Worm (Caenorhabditis elegans) whole organism, L2 larva: ENCODE data around the gene C55C3.8.

Source experiments
- C34F6.9 ChIP-seq: fragments of 150-350 bp; optimal IDR thresholded peaks from 2 replicates; lab custom pipeline; 2014; ENCODE audit warnings: missing biosample characterization, missing genetic modification characterization
- F13H6.1 ChIP-seq: sonication (generic microtip); optimal IDR thresholded peaks from 2 replicates; lab custom pipeline; 2016; ENCODE audit warnings: missing genetic modification characterization, missing compliant biosample characterization
- R02D3.7 ChIP-seq: fragments of 150-350 bp; optimal IDR thresholded peaks from 2 replicates; lab custom pipeline; 2014; ENCODE audit warnings: missing biosample characterization, missing genetic modification characterization
- Y55F3AM.14 ChIP-seq: fragments of 200-800 bp; sonication (Bioruptor generic); optimal IDR thresholded peaks from 2 replicates; lab custom pipeline; 2018; ENCODE audit warnings: mild to moderate bottlenecking, missing genetic modification characterization, missing compliant biosample characterization
- ZK546.5 ChIP-seq: sonication (generic microtip); optimal IDR thresholded peaks from 2 replicates; lab custom pipeline; 2017; ENCODE audit warnings: missing biosample characterization, missing genetic modification characterization
- alr-1 ChIP-seq: fragments of 150-350 bp; optimal IDR thresholded peaks from 2 replicates; lab custom pipeline; 2014; ENCODE audit warnings: missing biosample characterization, missing genetic modification characterization
- aly-2 ChIP-seq: fragments of 150-350 bp; optimal IDR thresholded peaks from 2 replicates; lab custom pipeline; 2014; ENCODE audit warnings: missing biosample characterization, missing genetic modification characterization
- blmp-1 ChIP-seq: sonication (generic microtip); optimal IDR thresholded peaks from 2 replicates; lab custom pipeline; 2017; ENCODE audit warnings: missing genetic modification characterization, mild to moderate bottlenecking, missing compliant biosample characterization, antibody characterized with exemption, moderate library complexity; ENCODE audit not compliant: insufficient read depth
- ceh-16 ChIP-seq: fragments of 150-350 bp; optimal IDR thresholded peaks from 2 replicates; lab custom pipeline; 2014; ENCODE audit warnings: missing biosample characterization, missing genetic modification characterization
- ceh-82 ChIP-seq: fragments of 150-350 bp; optimal IDR thresholded peaks from 2 replicates; lab custom pipeline; 2014; ENCODE audit warnings: missing biosample characterization, missing genetic modification characterization
- crh-2 ChIP-seq: sonication (generic microtip); optimal IDR thresholded peaks from 2 replicates; lab custom pipeline; 2017; ENCODE audit warnings: missing biosample characterization, missing genetic modification characterization
- dmd-4 ChIP-seq: sonication (generic microtip); optimal IDR thresholded peaks from 2 replicates; lab custom pipeline; 2017; ENCODE audit warnings: missing biosample characterization, missing genetic modification characterization
- egl-27 ChIP-seq: sonication (generic microtip); optimal IDR thresholded peaks from 3 replicates; lab custom pipeline; 2017; ENCODE audit warnings: missing biosample characterization, missing genetic modification reagents, missing genetic modification characterization
- elt-1 ChIP-seq: fragments of 150-350 bp; optimal IDR thresholded peaks from 2 replicates; lab custom pipeline; 2014; ENCODE audit warnings: missing biosample characterization, missing genetic modification characterization
- fos-1 ChIP-seq: fragments of 150-350 bp; optimal IDR thresholded peaks from 2 replicates; lab custom pipeline; 2014; ENCODE audit warnings: missing biosample characterization, missing genetic modification characterization
- gmeb-1 ChIP-seq: fragments of 150-350 bp; optimal IDR thresholded peaks from 2 replicates; lab custom pipeline; 2014; ENCODE audit warnings: missing biosample characterization, missing genetic modification characterization
- lin-11 ChIP-seq: fragments of 150-350 bp; sonication (generic microtip); optimal IDR thresholded peaks from 2 replicates; lab custom pipeline; 2014; ENCODE audit warnings: missing biosample characterization, missing genetic modification characterization, inconsistent platforms, mixed read lengths
- lin-13 ChIP-seq: fragments of 150-350 bp; optimal IDR thresholded peaks from 2 replicates; lab custom pipeline; 2014; ENCODE audit warnings: missing biosample characterization, missing genetic modification reagents, missing genetic modification characterization
- lin-39 ChIP-seq: fragments of 150-350 bp; optimal IDR thresholded peaks from 2 replicates; lab custom pipeline; 2014; ENCODE audit warnings: missing biosample characterization, missing genetic modification reagents, missing genetic modification characterization
- lsy-2 ChIP-seq, 2 experiments: fragments of 150-350 bp in 1 of 2; sonication (generic microtip) in 1 of 2; optimal IDR thresholded peaks; 2 replicates each; lab custom pipeline; 2014 to 2017; ENCODE audit warnings: missing biosample characterization in 2 of 2, missing genetic modification characterization in 2 of 2
- mab-5 ChIP-seq: fragments of 150-350 bp; optimal IDR thresholded peaks from 2 replicates; lab custom pipeline; 2014; ENCODE audit warnings: missing biosample characterization, missing genetic modification characterization
- mbf-1 ChIP-seq: sonication (generic microtip); optimal IDR thresholded peaks from 2 replicates; lab custom pipeline; 2017; ENCODE audit warnings: missing biosample characterization, missing genetic modification characterization
- mdl-1 ChIP-seq, 2 experiments: fragments of 150-350 bp in 1 of 2; sonication (generic microtip) in 1 of 2; optimal IDR thresholded peaks; 2 replicates each; lab custom pipeline; 2017; ENCODE audit warnings: missing biosample characterization in 2 of 2, missing genetic modification characterization in 2 of 2
- nhr-10 ChIP-seq: sonication (generic microtip); optimal IDR thresholded peaks from 2 replicates; lab custom pipeline; 2017; ENCODE audit warnings: missing biosample characterization, missing genetic modification characterization
- nhr-11 ChIP-seq: fragments of 150-350 bp; optimal IDR thresholded peaks from 2 replicates; lab custom pipeline; 2014; ENCODE audit warnings: missing biosample characterization, missing genetic modification characterization
- nhr-12 ChIP-seq: fragments of 150-350 bp; optimal IDR thresholded peaks from 2 replicates; lab custom pipeline; 2014; ENCODE audit warnings: missing biosample characterization, missing genetic modification characterization
- nhr-129 ChIP-seq: fragments of 150-350 bp; optimal IDR thresholded peaks from 2 replicates; lab custom pipeline; 2014; ENCODE audit warnings: missing biosample characterization, missing genetic modification characterization
- nhr-21 ChIP-seq: fragments of 150-350 bp; optimal IDR thresholded peaks from 2 replicates; lab custom pipeline; 2014; ENCODE audit warnings: missing biosample characterization, missing genetic modification characterization
- nhr-23 ChIP-seq: fragments of 150-350 bp; optimal IDR thresholded peaks from 2 replicates; lab custom pipeline; 2014; ENCODE audit warnings: missing biosample characterization, missing genetic modification reagents, missing genetic modification characterization
- nhr-25 ChIP-seq: fragments of 150-350 bp; sonication (generic microtip); optimal IDR thresholded peaks from 3 replicates; lab custom pipeline; 2014; ENCODE audit warnings: missing biosample characterization, missing genetic modification characterization
- nhr-6 ChIP-seq: fragments of 150-350 bp; optimal IDR thresholded peaks from 2 replicates; lab custom pipeline; 2014; ENCODE audit warnings: missing biosample characterization, missing genetic modification characterization
- nhr-77 ChIP-seq: fragments of 150-350 bp; optimal IDR thresholded peaks from 2 replicates; lab custom pipeline; 2014; ENCODE audit warnings: missing biosample characterization, missing genetic modification characterization
- peb-1 ChIP-seq: fragments of 150-350 bp; optimal IDR thresholded peaks from 2 replicates; lab custom pipeline; 2014; ENCODE audit warnings: missing biosample characterization, missing genetic modification characterization
- sem-4 ChIP-seq: fragments of 150-350 bp; optimal IDR thresholded peaks from 2 replicates; lab custom pipeline; 2014; ENCODE audit warnings: missing biosample characterization, missing genetic modification reagents, missing genetic modification characterization
- sma-3 ChIP-seq: sonication (generic microtip); optimal IDR thresholded peaks from 2 replicates; lab custom pipeline; 2016; ENCODE audit warnings: missing genetic modification reagents, missing genetic modification characterization, missing compliant biosample characterization
- sma-9 ChIP-seq, 2 experiments: fragments of 150-350 bp in 1 of 2; sonication (generic microtip) in 1 of 2; optimal IDR thresholded peaks; 2 replicates each; lab custom pipeline; 2014 to 2016; ENCODE audit warnings: missing genetic modification characterization in 2 of 2, mild to moderate bottlenecking in 1 of 2, missing biosample characterization in 1 of 2, missing compliant biosample characterization in 1 of 2, missing genetic modification reagents in 1 of 2, moderate library complexity in 1 of 2
- snpc-4 ChIP-seq: fragments of 150-350 bp; optimal IDR thresholded peaks from 2 replicates; lab custom pipeline; 2014; ENCODE audit warnings: missing biosample characterization, missing genetic modification characterization
- unc-55 ChIP-seq: fragments of 150-350 bp; sonication (generic microtip); optimal IDR thresholded peaks from 3 replicates; lab custom pipeline; 2014; ENCODE audit warnings: missing biosample characterization, missing genetic modification reagents, missing genetic modification characterization
- unc-62 ChIP-seq: fragments of 150-350 bp; optimal IDR thresholded peaks from 2 replicates; lab custom pipeline; 2014; ENCODE audit warnings: missing biosample characterization, missing genetic modification reagents, missing genetic modification characterization
- zag-1 ChIP-seq: fragments of 150-350 bp; optimal IDR thresholded peaks from 2 replicates; lab custom pipeline; 2014; ENCODE audit warnings: missing biosample characterization, missing genetic modification characterization
- ztf-1 ChIP-seq: fragments of 200-800 bp; sonication (Bioruptor generic); conservative IDR thresholded peaks from 2 replicates; pipeline ENCODE4 v1.3.6; 2022; ENCODE audit warnings: missing genetic modification characterization, missing compliant biosample characterization
- ztf-11 ChIP-seq: sonication (generic microtip); optimal IDR thresholded peaks from 2 replicates; lab custom pipeline; 2017; ENCODE audit warnings: missing biosample characterization, missing genetic modification characterization

C55C3.8 gene

DNA sequence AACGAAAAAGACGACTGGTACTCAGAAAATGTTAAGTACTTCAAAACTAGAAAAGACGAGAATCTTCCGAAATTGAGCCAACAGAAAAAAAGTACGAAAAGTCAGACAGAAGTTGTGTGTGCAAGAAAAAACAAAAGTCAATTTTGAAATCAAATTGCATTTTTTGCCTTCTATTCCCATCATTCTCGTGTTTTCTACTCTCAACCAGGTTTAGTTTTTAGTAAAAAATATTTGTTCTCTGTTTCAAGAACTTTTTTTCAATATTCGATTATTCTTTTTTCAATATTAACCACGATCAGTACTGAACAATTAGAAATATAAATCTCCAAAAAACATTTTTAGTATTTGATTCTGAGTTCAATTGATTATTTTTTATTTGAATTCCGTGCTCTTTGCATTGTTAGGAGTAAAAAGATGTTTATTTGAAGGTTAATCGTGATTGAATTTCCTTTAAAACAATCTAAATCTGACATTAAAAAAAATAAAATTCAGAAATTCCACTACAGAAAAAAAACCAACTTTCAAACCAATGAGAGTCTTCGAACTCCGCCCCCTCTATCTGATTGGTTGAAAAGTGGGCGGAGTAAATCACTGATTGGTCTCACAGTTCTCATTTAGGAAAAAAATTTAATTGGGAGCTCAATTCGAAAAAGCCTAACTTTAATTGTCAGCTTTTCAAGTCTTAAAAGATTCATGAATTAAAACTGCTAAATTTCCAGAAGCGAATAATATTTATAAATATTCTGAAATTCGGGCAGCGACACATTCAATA lies 24.7 kb downstream of the C55C3.8 start:
- TF ChIP-seq mdl-1 (tag; optimal IDR thresholded peaks at IDR 0.05; lab: Kevin White, UChicago) (no peak), mbf-1 (tag; lab: Kevin White, UChicago) (no peak), nhr-25 (tag; lab: Kevin White, UChicago) (no peak), mab-5 (tag; lab: Kevin White, UChicago) (no peak), lin-11 (no peak), ztf-1 (GFP tag; lab: Robert Waterston, UW) (no peak), aly-2 (tag; lab: Kevin White, UChicago) (no peak)

DNA sequence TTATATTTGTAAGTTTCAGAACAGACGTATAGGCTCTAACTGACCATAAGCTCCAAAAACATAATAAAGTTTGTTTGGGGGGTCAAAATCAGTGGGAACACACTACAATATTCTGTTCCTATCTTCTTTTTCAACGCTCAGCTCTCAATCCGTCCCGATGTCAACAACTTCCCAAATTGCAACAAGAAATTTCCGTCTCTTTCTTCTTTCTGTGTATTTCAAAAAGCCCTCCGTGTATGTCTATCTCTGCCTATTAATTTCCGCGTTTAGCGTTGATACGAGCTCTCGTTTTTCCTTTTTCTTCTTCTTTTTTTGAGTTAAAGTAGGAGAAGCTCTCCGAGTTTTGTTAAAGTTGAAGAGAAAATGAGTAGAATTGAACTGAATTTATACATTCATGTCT lies 32.8 kb downstream of the C55C3.8 start:
- TF ChIP-seq elt-1 (tag; lab: Kevin White, UChicago) = no peak
- TF ChIP-seq Y55F3AM.14 (GFP tag; lab: Kevin White, UChicago) = no peak
- no peak for TF ChIP-seq nhr-129 (tag; lab: Kevin White, UChicago)
- TF ChIP-seq nhr-6 (tag; lab: Kevin White, UChicago) = no peak
- TF ChIP-seq crh-2 (tag; lab: Kevin White, UChicago) = no peak
- TF ChIP-seq nhr-77 = no peak
- TF ChIP-seq, all 48 proteins: peak for 0

DNA sequence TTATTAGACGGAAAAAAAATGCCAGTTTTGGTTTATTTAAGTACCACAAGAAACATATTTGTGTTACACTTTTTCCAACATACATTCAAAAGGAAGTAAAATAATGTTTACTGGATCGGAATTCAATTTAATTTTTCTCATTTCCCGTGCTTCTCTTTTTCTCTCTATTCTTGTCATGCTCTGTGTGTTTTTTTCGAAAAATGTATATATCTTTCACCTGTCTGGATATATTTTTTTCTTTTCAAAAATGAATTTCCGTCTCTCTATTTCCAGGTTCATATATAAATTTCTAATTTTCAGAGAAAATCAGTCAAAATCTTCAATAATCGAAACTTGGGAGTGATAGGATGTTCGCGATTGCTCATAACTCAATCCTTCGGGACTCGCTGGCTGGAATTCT lies 34.5 kb downstream of the C55C3.8 start, which contains the start of gene H35B03.1:
Gene H35B03.1, plus strand, starts transcription at position 301 of the 400 bp plus-strand sequence.
- TF ChIP-seq dmd-4 (tag; lab: Kevin White, UChicago) (no peak), blmp-1 (tag; lab: Kevin White, UChicago) (no peak), lin-39 (tag; lab: Kevin White, UChicago) (no peak), nhr-12 (tag; lab: Kevin White, UChicago) (no peak), ceh-16 (tag; lab: Kevin White, UChicago) (no peak), ztf-11 (tag; lab: Kevin White, UChicago) (no peak), nhr-23 (tag; lab: Kevin White, UChicago) (no peak), nhr-25 (tag; lab: Kevin White, UChicago) (no peak), F13H6.1 (no peak), nhr-129 (tag; lab: Kevin White, UChicago) (no peak), fos-1 (tag; lab: Kevin White, UChicago) (no peak), alr-1 (tag; lab: Kevin White, UChicago) (no peak), nhr-77 (no peak), peb-1 (no peak), ztf-1 (GFP tag; lab: Robert Waterston, UW) (no peak), crh-2 (tag; lab: Kevin White, UChicago) (no peak), unc-62 (no peak)
- TF ChIP-seq, all 48 proteins: peak for 0

DNA sequence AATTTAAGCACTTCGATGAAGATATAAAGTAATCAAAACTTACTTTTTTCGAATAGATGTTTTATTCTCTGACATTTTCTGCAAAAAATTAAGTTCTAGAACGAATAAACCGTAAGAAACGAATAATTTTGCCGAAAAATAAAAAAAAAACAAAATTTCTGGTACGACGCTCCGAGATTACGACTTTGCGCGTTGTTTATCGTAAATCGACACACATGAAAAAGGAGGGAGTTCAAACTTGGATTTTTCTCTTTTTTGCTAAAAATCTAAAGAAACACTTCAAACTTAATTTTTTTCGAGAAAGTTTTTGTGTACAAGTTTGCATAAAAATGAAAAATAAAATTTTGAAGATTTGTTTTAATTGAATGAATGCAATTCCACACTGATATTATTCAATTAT lies 40.8 kb downstream of the C55C3.8 start, which contains the start of gene H35B03.2:
Gene H35B03.2, minus strand, starts transcription at position 78 of the 400 bp plus-strand sequence.
- TF ChIP-seq blmp-1 (tag; lab: Kevin White, UChicago) (no peak), sma-9 (GFP tag; optimal IDR thresholded peaks at IDR 0.05; lab: Kevin White, UChicago) (peak; percentile 47), sma-9 (tag; optimal IDR thresholded peaks at IDR 0.05; lab: Kevin White, UChicago) (no peak), nhr-6 (tag; lab: Kevin White, UChicago) (peak; percentile 24), sma-3 (GFP tag; lab: Kevin White, UChicago) (peak; percentile 53), lin-39 (tag; lab: Kevin White, UChicago) (no peak), ceh-16 (tag; lab: Kevin White, UChicago) (no peak), lsy-2 (tag; optimal IDR thresholded peaks at IDR 0.05; lab: Kevin White, UChicago) (peak; percentile 64 to 88), F13H6.1 (peak; percentile 36), crh-2 (tag; lab: Kevin White, UChicago) (peak; percentile 70), elt-1 (tag; lab: Kevin White, UChicago) (no peak), nhr-21 (tag; lab: Kevin White, UChicago) (peak; percentile 34), peb-1 (no peak), lin-11 (no peak), unc-55 (peak; percentile 90), mdl-1 (tag; optimal IDR thresholded peaks at IDR 0.05; lab: Kevin White, UChicago) (no peak), ceh-82 (no peak), sem-4 (no peak), nhr-11 (tag; lab: Kevin White, UChicago) (no peak), R02D3.7 (tag; lab: Kevin White, UChicago) (peak; percentile 97), nhr-25 (tag; lab: Kevin White, UChicago) (peak; percentile 69), nhr-129 (tag; lab: Kevin White, UChicago) (peak; percentile 50), lin-13 (GFP tag; lab: Kevin White, UChicago) (peak; percentile 51), gmeb-1 (tag; lab: Kevin White, UChicago) (peak; percentile 98), egl-27 (tag; lab: Kevin White, UChicago) (no peak), nhr-10 (tag; lab: Kevin White, UChicago) (no peak), zag-1 (tag; lab: Kevin White, UChicago) (no peak), mab-5 (tag; lab: Kevin White, UChicago) (peak; percentile 24), snpc-4 (tag; lab: Kevin White, UChicago) (peak; percentile 36), ZK546.5 (tag; lab: Kevin White, UChicago) (no peak), fos-1 (tag; lab: Kevin White, UChicago) (peak; percentile 11), C34F6.9 (tag; lab: Kevin White, UChicago) (peak; percentile 73)
